Fruit fly (Drosophila melanogaster) whole organism, embryonic: Measurements from ENCODE around the gene CG3740.

Experiments used
- Atf3 ChIP-seq: fragments of 200-800 bp; sonication (Bioruptor generic); optimal IDR thresholded peaks from 3 replicates; lab custom pipeline; 2016; ENCODE audit warnings: missing biosample characterization, missing genetic modification characterization
- CG10147 ChIP-seq: fragments of 200-800 bp; sonication (Bioruptor generic); optimal IDR thresholded peaks from 2 replicates; lab custom pipeline; 2019; ENCODE audit warnings: missing biosample characterization, mild to moderate bottlenecking, missing genetic modification characterization, moderate library complexity
- CG10565 ChIP-seq: fragments of 200-800 bp; sonication (Bioruptor generic); optimal IDR thresholded peaks from 3 replicates; lab custom pipeline; 2016; ENCODE audit warnings: missing biosample characterization, mild to moderate bottlenecking, missing genetic modification characterization
- CG12659 ChIP-seq: fragments of 200-800 bp; sonication (Bioruptor generic); optimal IDR thresholded peaks from 3 replicates; lab custom pipeline; 2017; ENCODE audit warnings: mild to moderate bottlenecking, missing biosample characterization, missing genetic modification reagents, missing genetic modification characterization
- CG13123 ChIP-seq: fragments of 200-800 bp; sonication (Bioruptor generic); optimal IDR thresholded peaks from 2 replicates; lab custom pipeline; 2016; ENCODE audit warnings: missing biosample characterization, missing genetic modification characterization
- CG15073 ChIP-seq: fragments of 200-800 bp; sonication (Bioruptor generic); optimal IDR thresholded peaks from 2 replicates; lab custom pipeline; 2016; ENCODE audit warnings: missing biosample characterization, missing genetic modification characterization
- CG17186 ChIP-seq: fragments of 200-800 bp; sonication (Bioruptor generic); optimal IDR thresholded peaks from 3 replicates; lab custom pipeline; 2017; ENCODE audit warnings: missing biosample characterization, missing genetic modification reagents, missing genetic modification characterization
- CG17359 ChIP-seq: fragments of 200-800 bp; sonication (Bioruptor generic); optimal IDR thresholded peaks from 3 replicates; lab custom pipeline; 2018; ENCODE audit warnings: missing biosample characterization, mild to moderate bottlenecking, missing genetic modification characterization, moderate library complexity
- CG17361 ChIP-seq: fragments of 200-800 bp; sonication (Bioruptor generic); IDR thresholded peaks from 3 replicates; pipeline ENCODE4 v1.3.6; 2022; ENCODE audit warnings: missing biosample characterization, missing genetic modification characterization
- CG2120 ChIP-seq: fragments of 200-800 bp; sonication (Bioruptor generic); optimal IDR thresholded peaks from 3 replicates; lab custom pipeline; 2016; ENCODE audit warnings: missing biosample characterization, missing genetic modification characterization
- CG2678 ChIP-seq: fragments of 200-800 bp; sonication (Bioruptor generic); optimal IDR thresholded peaks from 3 replicates; lab custom pipeline; 2019; ENCODE audit warnings: missing biosample characterization, mild to moderate bottlenecking, missing genetic modification characterization, moderate library complexity
- CG3065 ChIP-seq: fragments of 200-800 bp; sonication (Bioruptor generic); optimal IDR thresholded peaks from 2 replicates; lab custom pipeline; 2016; ENCODE audit warnings: missing biosample characterization, missing genetic modification characterization
- CG31224 ChIP-seq: fragments of 200-800 bp; sonication (Bioruptor generic); IDR thresholded peaks from 2 replicates; pipeline ENCODE4 v1.3.6; 2022; ENCODE audit warnings: missing biosample characterization, missing genetic modification characterization
- CG3163 ChIP-seq: fragments of 200-800 bp; sonication (Bioruptor generic); optimal IDR thresholded peaks from 3 replicates; lab custom pipeline; 2016; ENCODE audit warnings: missing biosample characterization, missing genetic modification characterization
- CG3281 ChIP-seq: fragments of 200-800 bp; sonication (Bioruptor generic); optimal IDR thresholded peaks from 3 replicates; lab custom pipeline; 2017; ENCODE audit warnings: missing biosample characterization, mild to moderate bottlenecking, missing genetic modification characterization
- CG4404 ChIP-seq: fragments of 200-800 bp; sonication (Bioruptor generic); IDR thresholded peaks from 2 replicates; pipeline ENCODE4 v1.3.6; 2022; ENCODE audit warnings: missing biosample characterization, missing genetic modification characterization
- CG6683 ChIP-seq: fragments of 200-800 bp; sonication (Bioruptor generic); optimal IDR thresholded peaks from 2 replicates; lab custom pipeline; 2017; ENCODE audit warnings: missing biosample characterization, mild to moderate bottlenecking, missing genetic modification characterization, missing genetic modification reagents
- CG6813 ChIP-seq: fragments of 200-800 bp; sonication (Bioruptor generic); optimal IDR thresholded peaks from 2 replicates; lab custom pipeline; 2017; ENCODE audit warnings: missing biosample characterization, missing genetic modification characterization, mild to moderate bottlenecking, moderate library complexity, missing genetic modification reagents
- Chrac-16 ChIP-seq: fragments of 200-800 bp; sonication (Bioruptor generic); optimal IDR thresholded peaks from 3 replicates; lab custom pipeline; 2016; ENCODE audit warnings: missing biosample characterization, missing genetic modification characterization
- Deaf1 ChIP-seq: fragments of 200-800 bp; optimal IDR thresholded peaks from 3 replicates; lab custom pipeline; 2019; ENCODE audit warnings: missing biosample characterization, mild to moderate bottlenecking, missing genetic modification characterization, moderate library complexity
- Dll ChIP-seq: fragments of 200-800 bp; sonication (Bioruptor generic); IDR thresholded peaks from 4 replicates; pipeline ENCODE4 v1.3.6; 2022; ENCODE audit warnings: missing biosample characterization, missing genetic modification characterization; ENCODE audit not compliant: partially characterized antibody
- Fer2 ChIP-seq: fragments of 200-800 bp; sonication (Bioruptor generic); optimal IDR thresholded peaks from 2 replicates; lab custom pipeline; 2018; ENCODE audit warnings: missing biosample characterization, mild to moderate bottlenecking, missing genetic modification characterization, moderate library complexity
- GATAe ChIP-seq: fragments of 200-800 bp; sonication (Bioruptor generic); conservative IDR thresholded peaks from 2 replicates; pipeline ENCODE4 v1.3.6; 2022; ENCODE audit warnings: missing biosample characterization, missing genetic modification characterization
- Lpt ChIP-seq: fragments of >200 bp; optimal IDR thresholded peaks from 2 replicates; lab custom pipeline; 2018; ENCODE audit warnings: missing biosample characterization, missing genetic modification characterization
- Mes4 ChIP-seq: fragments of 200-800 bp; sonication (Bioruptor generic); optimal IDR thresholded peaks from 2 replicates; lab custom pipeline; 2016; ENCODE audit warnings: missing biosample characterization, missing genetic modification characterization
- Spps ChIP-seq: fragments of 200-800 bp; sonication (Bioruptor generic); optimal IDR thresholded peaks from 2 replicates; lab custom pipeline; 2018; ENCODE audit warnings: missing biosample characterization, mild to moderate bottlenecking, missing genetic modification characterization
- Ssrp ChIP-seq: fragments of 200-800 bp; sonication (Bioruptor generic); optimal IDR thresholded peaks from 2 replicates; lab custom pipeline; 2018; ENCODE audit warnings: missing biosample characterization, mild to moderate bottlenecking, missing genetic modification characterization, moderate library complexity
- Stat92E ChIP-seq, 3 experiments: fragments of >200 bp in 2 of 3; fragments of 200-800 bp in 1 of 3; sonication (Bioruptor generic) in 1 of 3; optimal IDR thresholded peaks; 2 replicates each; lab custom pipeline; 2017 to 2019; ENCODE audit warnings: missing biosample characterization in 3 of 3, missing genetic modification characterization in 3 of 3, mild to moderate bottlenecking in 1 of 3, moderate library complexity in 1 of 3
- TFAM ChIP-seq: fragments of 200-800 bp; sonication (Bioruptor generic); optimal IDR thresholded peaks from 2 replicates; lab custom pipeline; 2017; ENCODE audit warnings: missing biosample characterization, missing genetic modification characterization, inconsistent platforms
- ase ChIP-seq: fragments of 200-800 bp; sonication (Bioruptor generic); IDR thresholded peaks from 3 replicates; pipeline ENCODE4 v1.3.6; 2022; ENCODE audit warnings: missing biosample characterization, missing genetic modification characterization
- bowl ChIP-seq: fragments of 200-800 bp; sonication (Bioruptor generic); IDR thresholded peaks from 2 replicates; pipeline ENCODE4 v1.3.6; 2022; ENCODE audit warnings: missing biosample characterization, missing genetic modification characterization
- chinmo ChIP-seq: fragments of 200-800 bp; sonication (Bioruptor generic); IDR thresholded peaks from 4 replicates; pipeline ENCODE4 v1.3.6; 2022; ENCODE audit warnings: missing biosample characterization, missing genetic modification characterization; ENCODE audit not compliant: partially characterized antibody
- chn ChIP-seq: fragments of 200-800 bp; sonication (Bioruptor generic); optimal IDR thresholded peaks from 2 replicates; lab custom pipeline; 2016; ENCODE audit warnings: missing biosample characterization, missing genetic modification characterization
- cwo ChIP-seq: fragments of 200-800 bp; sonication (Bioruptor generic); optimal IDR thresholded peaks from 3 replicates; lab custom pipeline; 2017; ENCODE audit warnings: missing biosample characterization, missing genetic modification characterization, mild to moderate bottlenecking, moderate library complexity, missing genetic modification reagents
- dm ChIP-seq: fragments of 200-800 bp; sonication (Bioruptor generic); optimal IDR thresholded peaks from 3 replicates; lab custom pipeline; 2016; ENCODE audit warnings: missing biosample characterization, missing genetic modification characterization
- en ChIP-seq: fragments of 200-800 bp; sonication (Bioruptor generic); optimal IDR thresholded peaks from 2 replicates; lab custom pipeline; 2016; ENCODE audit warnings: missing biosample characterization, missing genetic modification characterization
- exex ChIP-seq: fragments of 200-800 bp; sonication (Bioruptor generic); optimal IDR thresholded peaks from 4 replicates; lab custom pipeline; 2018; ENCODE audit warnings: missing biosample characterization, mild to moderate bottlenecking, missing genetic modification characterization, moderate library complexity
- kay ChIP-seq: fragments of 200-800 bp; sonication (Bioruptor generic); optimal IDR thresholded peaks from 2 replicates; lab custom pipeline; 2016; ENCODE audit warnings: missing biosample characterization, missing genetic modification characterization
- lab ChIP-seq: fragments of 200-800 bp; sonication (Bioruptor generic); optimal IDR thresholded peaks from 3 replicates; lab custom pipeline; 2017; ENCODE audit warnings: missing biosample characterization, missing genetic modification characterization, mild to moderate bottlenecking, moderate library complexity, missing genetic modification reagents
- lola ChIP-seq, 3 experiments: fragments of >200 bp in 2 of 3; fragments of 200-800 bp in 1 of 3; sonication (Bioruptor generic) in 1 of 3; optimal IDR thresholded peaks; 2 replicates each; lab custom pipeline; 2017 to 2019; ENCODE audit warnings: missing biosample characterization in 3 of 3, missing genetic modification characterization in 3 of 3, mild to moderate bottlenecking in 1 of 3, moderate library complexity in 1 of 3
- luna ChIP-seq: fragments of 200-800 bp; sonication (Bioruptor generic); optimal IDR thresholded peaks from 2 replicates; lab custom pipeline; 2016; ENCODE audit warnings: missing biosample characterization, missing genetic modification characterization
- otp ChIP-seq: fragments of 200-800 bp; sonication (Bioruptor generic); IDR thresholded peaks from 3 replicates; pipeline ENCODE4, ENCODE4 v1.3.6; 2022; ENCODE audit warnings: missing biosample characterization, missing genetic modification characterization
- scrt ChIP-seq: fragments of 200-800 bp; sonication (Bioruptor generic); optimal IDR thresholded peaks from 2 replicates; lab custom pipeline; 2018; ENCODE audit warnings: missing biosample characterization, mild to moderate bottlenecking, missing genetic modification characterization, moderate library complexity
- seq ChIP-seq: fragments of 200-800 bp; sonication (Bioruptor generic); IDR thresholded peaks from 2 replicates; pipeline ENCODE4 v1.3.6; 2022; ENCODE audit warnings: missing biosample characterization, missing genetic modification characterization
- slbo ChIP-seq: fragments of 200-800 bp; sonication (Bioruptor generic); IDR thresholded peaks from 2 replicates; pipeline ENCODE4 v1.3.6; 2022; ENCODE audit warnings: missing biosample characterization, missing genetic modification characterization
- stwl ChIP-seq: fragments of 200-800 bp; sonication (Bioruptor generic); optimal IDR thresholded peaks from 3 replicates; lab custom pipeline; 2018; ENCODE audit warnings: missing biosample characterization, mild to moderate bottlenecking, missing genetic modification characterization, moderate library complexity
- tll ChIP-seq, 2 experiments: fragments of 200-800 bp in 1 of 2; fragments of >200 bp in 1 of 2; sonication (Bioruptor generic) in 1 of 2; optimal IDR thresholded peaks; 2 replicates each; lab custom pipeline; 2017 to 2019; ENCODE audit warnings: missing biosample characterization in 2 of 2, missing genetic modification characterization in 2 of 2, mild to moderate bottlenecking in 1 of 2, moderate library complexity in 1 of 2
- unc-4 ChIP-seq: fragments of 200-800 bp; sonication (Bioruptor generic); IDR thresholded peaks from 2 replicates; pipeline ENCODE4 v1.3.6; 2022; ENCODE audit warnings: missing biosample characterization, missing genetic modification characterization; ENCODE audit not compliant: partially characterized antibody
- zf30C ChIP-seq: fragments of 200-800 bp; sonication (Bioruptor generic); optimal IDR thresholded peaks from 3 replicates; lab custom pipeline; 2018; ENCODE audit warnings: missing biosample characterization, mild to moderate bottlenecking, missing genetic modification characterization

The CG3740 gene

DNA sequence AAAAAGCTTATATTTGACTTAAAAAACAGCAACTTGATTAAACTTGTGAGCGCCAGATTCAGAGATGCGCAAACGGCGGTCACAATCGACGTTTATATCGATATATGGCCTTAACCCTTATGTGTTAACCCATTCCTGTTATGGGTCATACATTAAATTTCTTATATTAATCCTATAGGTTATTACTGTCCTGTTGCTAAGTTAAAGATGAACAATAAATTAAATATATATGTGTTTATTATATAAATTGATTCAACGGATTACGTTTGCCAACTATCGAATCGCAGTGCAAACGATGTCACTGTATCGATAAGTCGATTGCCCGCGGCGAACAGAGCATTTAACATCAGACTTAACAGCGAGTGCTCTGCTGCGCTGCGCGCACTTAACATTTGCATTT lies at the start of gene CG3740, which contains the start of gene hfw (continued):
- TF ChIP-seq CG10147 (peak; percentile 71), bowl (no peak), chn (GFP tag; lab: Kevin White, UChicago) (peak; percentile 6), seq (GFP tag; lab: Robert Waterston, UW) (peak; percentile 48; the same call in 1 of the 2 replicates), CG3163 (no peak), en (GFP tag; lab: Kevin White, UChicago) (no peak), Stat92E (GFP tag; optimal IDR thresholded peaks at IDR 0.05; lab: Kevin White, UChicago) (no peak), exex (tag; lab: Kevin White, UChicago) (no peak), dm (GFP tag; lab: Kevin White, UChicago) (no peak), CG15073 (GFP tag; lab: Kevin White, UChicago) (no peak), Fer2 (tag; lab: Kevin White, UChicago) (peak; percentile 46), CG2678 (tag; lab: Kevin White, UChicago) (no peak), Chrac-16 (GFP tag; lab: Kevin White, UChicago) (peak; percentile 77), luna (GFP tag; lab: Kevin White, UChicago) (no peak), Lpt (GFP tag; lab: Kevin White, UChicago) (no peak), scrt (GFP tag; lab: Kevin White, UChicago) (no peak), CG2120 (GFP tag; lab: Kevin White, UChicago) (peak; percentile 75), tll (GFP tag; optimal IDR thresholded peaks at IDR 0.05; lab: Kevin White, UChicago) (no peak), Ssrp (tag; lab: Kevin White, UChicago) (peak; percentile 77), Spps (tag; lab: Kevin White, UChicago) (peak; percentile 35), CG17359 (tag; lab: Kevin White, UChicago) (peak; percentile 63), CG6683 (GFP tag; lab: Kevin White, UChicago) (no peak), CG13123 (GFP tag; lab: Kevin White, UChicago) (no peak), stwl (tag; lab: Kevin White, UChicago) (peak; percentile 46), CG10565 (GFP tag; lab: Kevin White, UChicago) (no peak), Deaf1 (tag; lab: Kevin White, UChicago) (peak; percentile 28), CG4404 (GFP tag; lab: Robert Waterston, UW) (peak; percentile 64), CG17361 (GFP tag; lab: Robert Waterston, UW) (peak; percentile 82), CG6813 (GFP tag; lab: Kevin White, UChicago) (no peak), CG31224 (peak; percentile 60), Mes4 (GFP tag; lab: Kevin White, UChicago) (no peak), CG3281 (GFP tag; lab: Kevin White, UChicago) (peak; percentile 50), unc-4 (GFP tag; lab: Robert Waterston, UW) (peak; percentile 94), GATAe (GFP tag; lab: Robert Waterston, UW) (peak; percentile 43; the same call in 1 of the 2 replicates), Atf3 (GFP tag; lab: Kevin White, UChicago) (no peak), chinmo (GFP tag; lab: Robert Waterston, UW) (0 out of 4 replicates have a peak, but pooled peaks have one; percentile 67), zf30C (no peak), kay (GFP tag; lab: Kevin White, UChicago) (peak; percentile 34), cwo (GFP tag; lab: Kevin White, UChicago) (peak; percentile 27), otp (0 out of 3 replicates have a peak, but pooled peaks have one; percentile 24), TFAM (GFP tag; lab: Kevin White, UChicago) (no peak), lola (GFP tag; optimal IDR thresholded peaks at IDR 0.05; lab: Kevin White, UChicago) (peak in 1 of 3 experiments; percentile 69), CG3065 (GFP tag; lab: Kevin White, UChicago) (no peak), slbo (peak; percentile 90), lab (peak; percentile 71), CG17186 (GFP tag; lab: Kevin White, UChicago) (peak; percentile 30), CG12659 (GFP tag; lab: Kevin White, UChicago) (peak; percentile 79), Dll (GFP tag; lab: Robert Waterston, UW) (peak; percentile 94), ase (peak; percentile 61; the same call in 1 of the 3 replicates)
